Fruit fly (Drosophila melanogaster) whole organism, prepupa: ENCODE measurements around the gene Rpn9.

ENCODE experiments used
- Blimp-1 ChIP-seq: fragments of 200-800 bp; sonication (Bioruptor generic); optimal IDR thresholded peaks from 3 replicates; lab custom pipeline; 2017; ENCODE audit warnings: missing biosample characterization, missing genetic modification characterization, mild to moderate bottlenecking, moderate library complexity, missing genetic modification reagents
- CG15336 ChIP-seq: fragments of 200-800 bp; sonication (Bioruptor generic); IDR thresholded peaks from 2 replicates; pipeline ENCODE4 v1.3.6; 2022; ENCODE audit warnings: missing biosample characterization, missing genetic modification characterization
- CG3919 ChIP-seq: fragments of 200-800 bp; sonication (Bioruptor generic); optimal IDR thresholded peaks from 3 replicates; lab custom pipeline; 2016; ENCODE audit warnings: missing biosample characterization, missing genetic modification characterization
- CG6276 ChIP-seq: fragments of 200-800 bp; sonication (Bioruptor generic); optimal IDR thresholded peaks from 2 replicates; lab custom pipeline; 2017; ENCODE audit warnings: missing biosample characterization, mild to moderate bottlenecking, missing genetic modification characterization
- CG6792 ChIP-seq: fragments of 200-800 bp; sonication (Bioruptor generic); optimal IDR thresholded peaks from 3 replicates; lab custom pipeline; 2016; ENCODE audit warnings: missing biosample characterization, missing genetic modification characterization
- CG7368 ChIP-seq: fragments of 200-800 bp; sonication (Bioruptor generic); optimal IDR thresholded peaks from 3 replicates; lab custom pipeline; 2016; ENCODE audit warnings: missing biosample characterization, missing genetic modification characterization
- Eip93F ChIP-seq: fragments of 200-800 bp; sonication (Bioruptor generic); optimal IDR thresholded peaks from 2 replicates; lab custom pipeline; 2016; ENCODE audit warnings: missing biosample characterization, mild to moderate bottlenecking, missing genetic modification characterization
- Hr38 ChIP-seq: sonication (Bioruptor generic); optimal IDR thresholded peaks from 2 replicates; lab custom pipeline; 2016; ENCODE audit warnings: missing biosample characterization, missing genetic modification characterization
- Sox14 ChIP-seq: fragments of 200-800 bp; sonication (Bioruptor generic); optimal IDR thresholded peaks from 3 replicates; lab custom pipeline; 2016; ENCODE audit warnings: missing biosample characterization, missing genetic modification characterization
- dsx ChIP-seq: fragments of 200-800 bp; optimal IDR thresholded peaks from 3 replicates; lab custom pipeline; 2019; ENCODE audit warnings: missing biosample characterization, mild to moderate bottlenecking, missing genetic modification characterization, moderate library complexity; ENCODE audit not compliant: poor library complexity, severe bottlenecking
- lz ChIP-seq: fragments of 200-800 bp; sonication (Bioruptor generic); optimal IDR thresholded peaks from 3 replicates; lab custom pipeline; 2016; ENCODE audit warnings: missing biosample characterization, missing genetic modification characterization

DNA sequence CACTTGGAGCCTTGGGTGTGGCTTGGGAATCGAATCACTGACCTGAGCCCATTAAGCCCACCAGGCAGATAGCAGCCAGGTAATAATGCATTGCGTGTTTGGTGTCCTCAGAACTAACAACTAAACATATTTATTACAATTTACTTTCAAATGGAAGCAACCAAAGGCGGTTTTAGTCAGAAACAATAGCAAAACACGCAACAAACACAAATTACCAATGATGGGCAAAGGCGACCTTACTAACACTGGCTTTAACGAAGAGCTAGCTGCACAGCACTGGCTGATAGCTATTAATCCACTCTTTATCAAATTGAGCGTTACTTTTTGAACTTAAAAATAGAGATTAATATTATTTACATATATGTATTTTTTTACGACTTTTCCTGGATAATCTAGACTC is 29.8 kb upstream of the Rpn9 start, which contains the start of gene udt:
- no peak for TF ChIP-seq Eip93F (GFP tag; lab: Kevin White, UChicago)
- TF ChIP-seq CG3919, result peak; percentile 17
- TF ChIP-seq CG15336 (GFP tag; lab: Robert Waterston, UW), result no peak
- no peak for TF ChIP-seq dsx (GFP tag; lab: Kevin White, UChicago)
- no peak for TF ChIP-seq CG7368 (GFP tag; lab: Kevin White, UChicago)
- no peak for TF ChIP-seq lz (GFP tag; lab: Kevin White, UChicago)
- no peak for TF ChIP-seq Hr38 (GFP tag; lab: Kevin White, UChicago)
- TF ChIP-seq Sox14 (GFP tag; lab: Kevin White, UChicago), result no peak
- no peak for TF ChIP-seq CG6792 (GFP tag; lab: Kevin White, UChicago)
- TF ChIP-seq Blimp-1 (GFP tag; lab: Kevin White, UChicago), result no peak
- TF ChIP-seq CG6276 (GFP tag; lab: Kevin White, UChicago), result no peak
